Fruit fly (Drosophila melanogaster) whole organism, embryonic: ENCODE measurements around the gene tws.

Source experiments
- Aef1 ChIP-seq: fragments of 200-800 bp; sonication (Bioruptor generic); IDR thresholded peaks from 3 replicates; pipeline ENCODE4 v1.3.6; 2022; ENCODE audit warnings: missing biosample characterization, missing genetic modification characterization
- BEAF-32 ChIP-seq: fragments of 200-800 bp; sonication (Bioruptor generic); optimal IDR thresholded peaks from 3 replicates; lab custom pipeline; 2017; ENCODE audit warnings: missing biosample characterization, missing genetic modification characterization, mild to moderate bottlenecking, moderate library complexity, missing genetic modification reagents
- Bteb2 ChIP-seq: fragments of 200-800 bp; sonication (Bioruptor generic); optimal IDR thresholded peaks from 2 replicates; lab custom pipeline; 2016; ENCODE audit warnings: missing biosample characterization, missing genetic modification characterization
- CG10209 ChIP-seq: fragments of 200-800 bp; sonication (Bioruptor generic); optimal IDR thresholded peaks from 3 replicates; lab custom pipeline; 2017; ENCODE audit warnings: missing biosample characterization, mild to moderate bottlenecking, missing genetic modification characterization, missing genetic modification reagents
- CG10979 ChIP-seq: fragments of 200-800 bp; sonication (Bioruptor generic); optimal IDR thresholded peaks from 2 replicates; lab custom pipeline; 2018; ENCODE audit warnings: missing biosample characterization, mild to moderate bottlenecking, missing genetic modification characterization, moderate library complexity
- CG11247 ChIP-seq: fragments of 200-800 bp; sonication (Bioruptor generic); IDR thresholded peaks from 2 replicates; pipeline ENCODE4 v1.3.6; 2022; ENCODE audit warnings: missing biosample characterization, missing genetic modification characterization
- CG11560 ChIP-seq: fragments of 200-800 bp; sonication (Bioruptor generic); IDR thresholded peaks from 3 replicates; pipeline ENCODE4 v1.3.6; 2022; ENCODE audit warnings: missing biosample characterization, missing genetic modification characterization
- CG11723 ChIP-seq: fragments of 200-800 bp; sonication (Bioruptor generic); optimal IDR thresholded peaks from 2 replicates; lab custom pipeline; 2017; ENCODE audit warnings: missing biosample characterization, mild to moderate bottlenecking, missing genetic modification characterization
- CG12219 ChIP-seq: fragments of 200-800 bp; sonication (Bioruptor generic); optimal IDR thresholded peaks from 3 replicates; lab custom pipeline; 2018; ENCODE audit warnings: missing biosample characterization, mild to moderate bottlenecking, missing genetic modification characterization
- CG12659 ChIP-seq: fragments of 200-800 bp; sonication (Bioruptor generic); optimal IDR thresholded peaks from 3 replicates; lab custom pipeline; 2017; ENCODE audit warnings: mild to moderate bottlenecking, missing biosample characterization, missing genetic modification reagents, missing genetic modification characterization
- CG13287 ChIP-seq: fragments of 200-800 bp; sonication (Bioruptor generic); IDR thresholded peaks from 2 replicates; pipeline ENCODE4 v1.3.6; 2022; ENCODE audit warnings: missing biosample characterization, missing genetic modification characterization; ENCODE audit not compliant: partially characterized antibody
- CG13894 ChIP-seq: fragments of 200-800 bp; sonication (Bioruptor generic); optimal IDR thresholded peaks from 3 replicates; lab custom pipeline; 2018; ENCODE audit warnings: missing biosample characterization, mild to moderate bottlenecking, missing genetic modification characterization, moderate library complexity
- CG17359 ChIP-seq: fragments of 200-800 bp; sonication (Bioruptor generic); optimal IDR thresholded peaks from 3 replicates; lab custom pipeline; 2018; ENCODE audit warnings: missing biosample characterization, mild to moderate bottlenecking, missing genetic modification characterization, moderate library complexity
- CG17568 ChIP-seq: fragments of 200-800 bp; sonication (Bioruptor generic); optimal IDR thresholded peaks from 2 replicates; lab custom pipeline; 2018; ENCODE audit warnings: missing biosample characterization, mild to moderate bottlenecking, missing genetic modification characterization, moderate library complexity
- CG17829 ChIP-seq: fragments of 200-800 bp; optimal IDR thresholded peaks from 2 replicates; lab custom pipeline; 2019; ENCODE audit warnings: missing biosample characterization, mild to moderate bottlenecking, missing genetic modification characterization, moderate library complexity
- CG18764 ChIP-seq: fragments of 200-800 bp; sonication (Bioruptor generic); optimal IDR thresholded peaks from 3 replicates; lab custom pipeline; 2016; ENCODE audit warnings: missing biosample characterization, missing genetic modification characterization
- CG2889 ChIP-seq: fragments of 200-800 bp; sonication (Bioruptor generic); IDR thresholded peaks from 3 replicates; pipeline ENCODE4 v1.3.6; 2022; ENCODE audit warnings: missing biosample characterization, missing genetic modification characterization
- CG3838 ChIP-seq: fragments of 200-800 bp; sonication (Bioruptor generic); optimal IDR thresholded peaks from 3 replicates; lab custom pipeline; 2016; ENCODE audit warnings: missing biosample characterization, missing genetic modification characterization
- CG3995 ChIP-seq: fragments of 200-800 bp; sonication (Bioruptor generic); optimal IDR thresholded peaks from 3 replicates; lab custom pipeline; 2016; ENCODE audit warnings: missing biosample characterization, missing genetic modification characterization
- CG4328 ChIP-seq: fragments of 200-800 bp; sonication (Bioruptor generic); optimal IDR thresholded peaks from 3 replicates; lab custom pipeline; 2017; ENCODE audit warnings: missing biosample characterization, missing genetic modification reagents, missing genetic modification characterization
- CG6683 ChIP-seq: fragments of 200-800 bp; sonication (Bioruptor generic); optimal IDR thresholded peaks from 2 replicates; lab custom pipeline; 2017; ENCODE audit warnings: missing biosample characterization, mild to moderate bottlenecking, missing genetic modification characterization, missing genetic modification reagents
- CG9215 ChIP-seq: fragments of 200-800 bp; sonication (Bioruptor generic); IDR thresholded peaks from 2 replicates; pipeline ENCODE4 v1.3.6; 2022; ENCODE audit warnings: missing biosample characterization, missing genetic modification characterization
- Deaf1 ChIP-seq: fragments of 200-800 bp; optimal IDR thresholded peaks from 3 replicates; lab custom pipeline; 2019; ENCODE audit warnings: missing biosample characterization, mild to moderate bottlenecking, missing genetic modification characterization, moderate library complexity
- Dip2 ChIP-seq: fragments of 200-800 bp; sonication (Bioruptor generic); IDR thresholded peaks from 2 replicates; pipeline ENCODE4 v1.3.6; 2022; ENCODE audit warnings: missing biosample characterization, missing genetic modification characterization
- Doc3 ChIP-seq: fragments of 200-800 bp; sonication (Bioruptor generic); IDR thresholded peaks from 3 replicates; pipeline ENCODE4 v1.3.6; 2022; ENCODE audit warnings: missing biosample characterization, missing genetic modification characterization; ENCODE audit not compliant: partially characterized antibody
- HmgZ ChIP-seq: fragments of 200-800 bp; sonication (Bioruptor generic); optimal IDR thresholded peaks from 2 replicates; lab custom pipeline; 2018; ENCODE audit warnings: missing biosample characterization, mild to moderate bottlenecking, missing genetic modification characterization
- Hr39 ChIP-seq: fragments of >200 bp; optimal IDR thresholded peaks from 2 replicates; lab custom pipeline; 2017
- Lpt ChIP-seq: fragments of >200 bp; optimal IDR thresholded peaks from 2 replicates; lab custom pipeline; 2018; ENCODE audit warnings: missing biosample characterization, missing genetic modification characterization
- MESR4 ChIP-seq: fragments of 200-800 bp; sonication (Bioruptor generic); optimal IDR thresholded peaks from 2 replicates; lab custom pipeline; 2018; ENCODE audit warnings: missing biosample characterization, mild to moderate bottlenecking, missing genetic modification characterization, moderate library complexity
- NFAT ChIP-seq: fragments of 200-800 bp; sonication (Bioruptor generic); IDR thresholded peaks from 2 replicates; pipeline ENCODE4 v1.3.6; 2022; ENCODE audit warnings: missing biosample characterization, missing genetic modification characterization
- Nf-YB ChIP-seq: fragments of 200-800 bp; sonication (Bioruptor generic); optimal IDR thresholded peaks from 3 replicates; lab custom pipeline; 2019; ENCODE audit warnings: missing biosample characterization, mild to moderate bottlenecking, missing genetic modification characterization, moderate library complexity
- Nf-YC ChIP-seq: fragments of 200-800 bp; optimal IDR thresholded peaks from 3 replicates; lab custom pipeline; 2019; ENCODE audit warnings: missing biosample characterization, mild to moderate bottlenecking, missing genetic modification characterization, moderate library complexity
- Usf ChIP-seq: fragments of 200-800 bp; sonication (Bioruptor generic); optimal IDR thresholded peaks from 2 replicates; lab custom pipeline; 2017; ENCODE audit warnings: missing genotype, missing biosample characterization, missing genetic modification characterization
- cad ChIP-seq: fragments of >200 bp; optimal IDR thresholded peaks from 2 replicates; lab custom pipeline; 2017; ENCODE audit warnings: missing biosample characterization, missing genetic modification characterization
- crc ChIP-seq: fragments of 200-800 bp; sonication (Bioruptor generic); optimal IDR thresholded peaks from 2 replicates; lab custom pipeline; 2016; ENCODE audit warnings: missing biosample characterization, missing genetic modification characterization
- da ChIP-seq: fragments of 200-800 bp; sonication (Bioruptor generic); optimal IDR thresholded peaks from 2 replicates; lab custom pipeline; 2016; ENCODE audit warnings: missing biosample characterization, missing genetic modification characterization
- danr ChIP-seq: fragments of 200-800 bp; sonication (Bioruptor generic); IDR thresholded peaks from 2 replicates; pipeline ENCODE4 v1.3.6; 2022; ENCODE audit warnings: missing biosample characterization, missing genetic modification characterization
- disco-r ChIP-seq: fragments of 200-800 bp; sonication (Bioruptor generic); optimal IDR thresholded peaks from 2 replicates; lab custom pipeline; 2016; ENCODE audit warnings: missing biosample characterization, missing genetic modification characterization
- en ChIP-seq: fragments of 200-800 bp; sonication (Bioruptor generic); optimal IDR thresholded peaks from 2 replicates; lab custom pipeline; 2016; ENCODE audit warnings: missing biosample characterization, missing genetic modification characterization
- fd102C ChIP-seq: fragments of 200-800 bp; sonication (Bioruptor generic); optimal IDR thresholded peaks from 2 replicates; lab custom pipeline; 2018; ENCODE audit warnings: missing biosample characterization, mild to moderate bottlenecking, missing genetic modification characterization, moderate library complexity
- gcm ChIP-seq: fragments of 200-800 bp; sonication (Bioruptor generic); optimal IDR thresholded peaks from 2 replicates; lab custom pipeline; 2019; ENCODE audit warnings: missing biosample characterization, mild to moderate bottlenecking, missing genetic modification characterization, moderate library complexity
- insv ChIP-seq, 2 experiments: fragments of 200-800 bp; sonication (Bioruptor generic); optimal IDR thresholded peaks; 3 replicates each; lab custom pipeline; 2016 to 2018; ENCODE audit warnings: missing biosample characterization in 2 of 2, missing genetic modification characterization in 2 of 2
- lab ChIP-seq: fragments of 200-800 bp; sonication (Bioruptor generic); optimal IDR thresholded peaks from 3 replicates; lab custom pipeline; 2017; ENCODE audit warnings: missing biosample characterization, missing genetic modification characterization, mild to moderate bottlenecking, moderate library complexity, missing genetic modification reagents
- nom ChIP-seq: fragments of 200-800 bp; sonication (Bioruptor generic); optimal IDR thresholded peaks from 2 replicates; lab custom pipeline; 2017; ENCODE audit warnings: missing biosample characterization, missing genetic modification characterization, mild to moderate bottlenecking, moderate library complexity, missing genetic modification reagents
- odd ChIP-seq: fragments of 200-800 bp; sonication (Bioruptor generic); optimal IDR thresholded peaks from 2 replicates; lab custom pipeline; 2017; ENCODE audit warnings: missing biosample characterization, mild to moderate bottlenecking, missing genetic modification characterization
- org-1 ChIP-seq: fragments of 200-800 bp; sonication (Bioruptor generic); optimal IDR thresholded peaks from 2 replicates; lab custom pipeline; 2017; ENCODE audit warnings: missing biosample characterization, missing genetic modification characterization
- pros ChIP-seq: fragments of 200-800 bp; sonication (Bioruptor generic); optimal IDR thresholded peaks from 3 replicates; lab custom pipeline; 2019; ENCODE audit warnings: missing biosample characterization, mild to moderate bottlenecking, missing genetic modification characterization, moderate library complexity
- tna ChIP-seq: fragments of 200-800 bp; sonication (Bioruptor generic); IDR thresholded peaks from 2 replicates; pipeline ENCODE4 v1.3.6; 2022; ENCODE audit warnings: missing biosample characterization, missing genetic modification characterization; ENCODE audit not compliant: partially characterized antibody
- vfl ChIP-seq: fragments of 200-800 bp; sonication (Bioruptor generic); optimal IDR thresholded peaks from 2 replicates; lab custom pipeline; 2016; ENCODE audit warnings: missing biosample characterization, missing genetic modification characterization

The tws gene

DNA sequence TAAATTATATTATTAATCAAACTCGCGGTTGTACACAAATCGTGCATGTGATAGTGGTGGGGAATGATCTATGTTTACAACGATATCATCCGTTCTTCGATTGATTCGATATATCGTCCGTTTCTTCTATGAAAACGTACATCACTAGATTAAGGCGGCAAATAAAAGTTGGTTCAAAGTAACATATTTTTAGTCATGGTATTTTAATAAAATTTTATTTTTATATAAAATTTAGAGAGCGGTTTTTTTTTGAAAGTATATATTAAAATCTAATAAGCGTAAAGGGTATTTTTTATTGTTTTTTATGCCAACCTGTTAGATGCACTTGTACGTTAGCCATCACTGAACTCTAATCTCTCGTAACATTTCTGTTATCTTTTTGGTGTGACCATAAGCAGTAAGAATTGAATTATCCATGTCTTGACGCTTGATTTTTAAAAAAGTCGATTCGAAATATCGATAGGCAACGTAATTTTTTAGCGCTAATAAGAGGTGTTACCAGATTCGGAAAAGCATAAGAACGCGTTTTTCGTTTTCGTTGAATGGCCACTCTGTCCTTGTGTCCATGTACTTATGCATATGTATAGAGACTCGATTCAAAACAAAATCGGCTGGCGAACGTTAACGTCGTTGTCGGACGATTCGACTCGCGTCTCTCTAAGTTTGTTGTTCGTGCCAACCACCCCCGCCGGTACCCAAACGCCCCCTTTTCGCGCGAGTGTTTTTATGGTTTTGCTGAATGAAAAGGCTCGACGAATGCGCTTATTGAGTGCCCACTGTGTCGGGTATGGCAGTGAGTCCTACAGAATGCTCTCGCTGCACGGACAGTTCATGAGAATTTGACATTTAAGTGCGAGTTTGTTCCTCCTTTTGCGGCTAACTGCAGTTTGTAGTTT lies 4.8 kb upstream of the tws start, which contains the start of the genes TAF1B and Invadolysin (continued):
- no peak for TF ChIP-seq CG6683 (GFP tag; lab: Kevin White, UChicago)
- TF ChIP-seq CG11723 (GFP tag; lab: Kevin White, UChicago) = no peak
- TF ChIP-seq Nf-YC (tag; lab: Kevin White, UChicago) = peak; percentile 24
- TF ChIP-seq crc = peak; percentile 27
- TF ChIP-seq Doc3 (GFP tag; lab: Robert Waterston, UW) = peak; percentile 90
- TF ChIP-seq CG17359 = peak; percentile 40
- TF ChIP-seq Usf (GFP tag; lab: Kevin White, UChicago) = no peak
- TF ChIP-seq disco-r (GFP tag; lab: Kevin White, UChicago) = no peak
- peak; percentile 85 for TF ChIP-seq CG12659 (GFP tag; lab: Kevin White, UChicago)
- TF ChIP-seq CG10209 (GFP tag; lab: Kevin White, UChicago) = peak; percentile 11
- TF ChIP-seq Lpt (GFP tag; lab: Kevin White, UChicago) = no peak
- TF ChIP-seq Deaf1 (tag; lab: Kevin White, UChicago) = peak; percentile 94
- TF ChIP-seq vfl (GFP tag; lab: Kevin White, UChicago) = no peak
- peak; percentile 90 for TF ChIP-seq BEAF-32 (GFP tag; lab: Kevin White, UChicago)
- no peak for TF ChIP-seq en
- peak; percentile 77 for TF ChIP-seq CG13894 (tag; lab: Kevin White, UChicago)
- TF ChIP-seq Aef1 = 0 out of 3 replicates have a peak, but pooled peaks have one; percentile 34
- TF ChIP-seq CG17568 (GFP tag; lab: Kevin White, UChicago) = no peak
- TF ChIP-seq CG11247 (GFP tag; lab: Robert Waterston, UW) = peak; percentile 49
- TF ChIP-seq tna (GFP tag; lab: Robert Waterston, UW) = peak; percentile 80
- peak; percentile 20 for TF ChIP-seq pros (GFP tag; lab: Kevin White, UChicago)
- TF ChIP-seq MESR4 (GFP tag; lab: Kevin White, UChicago) = peak; percentile 79
- TF ChIP-seq da (GFP tag; lab: Kevin White, UChicago) = no peak
- no peak for TF ChIP-seq nom (GFP tag; lab: Kevin White, UChicago)
- peak; percentile 92 for TF ChIP-seq CG3995 (GFP tag; lab: Kevin White, UChicago)
- peak; percentile 52 for TF ChIP-seq HmgZ
- no peak for TF ChIP-seq CG9215 (GFP tag; lab: Robert Waterston, UW)
- TF ChIP-seq CG10979 (tag; lab: Kevin White, UChicago) = peak; percentile 8
- TF ChIP-seq CG3838 (GFP tag; lab: Kevin White, UChicago) = no peak
- TF ChIP-seq Hr39 (lab: Kevin White, UChicago) = no peak
- TF ChIP-seq CG11560 (tag; lab: Robert Waterston, UW) = no peak
- peak; percentile 27 for TF ChIP-seq CG18764 (GFP tag; lab: Kevin White, UChicago)
- TF ChIP-seq cad = no peak
- no peak for TF ChIP-seq danr (GFP tag; lab: Robert Waterston, UW)
- TF ChIP-seq Nf-YB = peak; percentile 19
- TF ChIP-seq CG4328 (GFP tag; lab: Kevin White, UChicago) = no peak
- TF ChIP-seq CG2889 (GFP tag; lab: Robert Waterston, UW) = no peak
- peak; percentile 47 for TF ChIP-seq lab (GFP tag; lab: Kevin White, UChicago)
- TF ChIP-seq gcm (GFP tag; lab: Kevin White, UChicago) = no peak
- TF ChIP-seq Dip2 (GFP tag; lab: Robert Waterston, UW) = no peak
- TF ChIP-seq odd (GFP tag; lab: Kevin White, UChicago) = no peak
- peak; percentile 75 for TF ChIP-seq NFAT (GFP tag; lab: Robert Waterston, UW)
- TF ChIP-seq fd102C (GFP tag; lab: Kevin White, UChicago) = no peak
- TF ChIP-seq insv (GFP tag; optimal IDR thresholded peaks at IDR 0.05; lab: Kevin White, UChicago) = peak in 1 of 2 experiments; percentile 39
- TF ChIP-seq CG17829 (tag; lab: Kevin White, UChicago) = peak; percentile 72
- TF ChIP-seq CG12219 (GFP tag; lab: Kevin White, UChicago) = no peak
- no peak for TF ChIP-seq Bteb2 (GFP tag; lab: Kevin White, UChicago)
- TF ChIP-seq org-1 = peak; percentile 1
- peak; percentile 96 for TF ChIP-seq CG13287 (GFP tag; lab: Robert Waterston, UW)
